Worm (Caenorhabditis elegans) whole organism, late embryonic: Measurements from ENCODE around the gene F40G9.8.

Experiments
- C08G9.2 ChIP-seq: sonication (generic microtip); optimal IDR thresholded peaks from 2 replicates; lab custom pipeline; 2016; ENCODE audit warnings: mild to moderate bottlenecking, missing genetic modification characterization, moderate library complexity, missing compliant biosample characterization
- C38D4.7 ChIP-seq: fragments of 200-800 bp; sonication (Bioruptor generic); optimal IDR thresholded peaks from 2 replicates; lab custom pipeline; 2018; ENCODE audit warnings: mild to moderate bottlenecking, missing genetic modification characterization, moderate library complexity, missing compliant biosample characterization
- F13H6.1 ChIP-seq: sonication (generic microtip); optimal IDR thresholded peaks from 2 replicates; lab custom pipeline; 2016; ENCODE audit warnings: missing genetic modification characterization, missing compliant biosample characterization
- T23F11.4 ChIP-seq: fragments of 200-800 bp; sonication (Bioruptor generic); optimal IDR thresholded peaks from 2 replicates; lab custom pipeline; 2018; ENCODE audit warnings: mild to moderate bottlenecking, missing genetic modification characterization, missing compliant biosample characterization
- ceh-18 ChIP-seq: sonication (generic microtip); optimal IDR thresholded peaks from 2 replicates; lab custom pipeline; 2016; ENCODE audit warnings: missing genetic modification characterization, missing compliant biosample characterization
- ceh-30 ChIP-seq: fragments of 150-350 bp; optimal IDR thresholded peaks from 2 replicates; lab custom pipeline; 2014; ENCODE audit warnings: missing biosample characterization, missing genetic modification characterization
- ceh-31 ChIP-seq: sonication (generic microtip); optimal IDR thresholded peaks from 2 replicates; lab custom pipeline; 2016; ENCODE audit warnings: missing genetic modification characterization, missing compliant biosample characterization
- dmd-4 ChIP-seq: sonication (generic microtip); optimal IDR thresholded peaks from 2 replicates; lab custom pipeline; 2016; ENCODE audit warnings: borderline replicate concordance, missing genetic modification characterization, missing compliant biosample characterization
- dve-1 ChIP-seq: sonication (generic microtip); optimal IDR thresholded peaks from 2 replicates; lab custom pipeline; 2017; ENCODE audit warnings: antibody characterized with exemption, mild to moderate bottlenecking, missing genetic modification characterization, missing compliant biosample characterization
- elt-4 ChIP-seq: sonication (generic microtip); optimal IDR thresholded peaks from 2 replicates; lab custom pipeline; 2016; ENCODE audit warnings: missing genetic modification characterization, missing compliant biosample characterization
- ets-4 ChIP-seq: sonication (generic microtip); optimal IDR thresholded peaks from 2 replicates; lab custom pipeline; 2016; ENCODE audit warnings: missing genetic modification characterization, missing compliant biosample characterization
- fkh-10 ChIP-seq: fragments of 150-350 bp; optimal IDR thresholded peaks from 2 replicates; lab custom pipeline; 2014; ENCODE audit warnings: missing biosample characterization, missing genetic modification reagents, missing genetic modification characterization
- fkh-6 ChIP-seq: sonication (generic microtip); optimal IDR thresholded peaks from 2 replicates; lab custom pipeline; 2016; ENCODE audit warnings: missing genetic modification characterization, missing compliant biosample characterization
- hlh-30 ChIP-seq: sonication (generic microtip); optimal IDR thresholded peaks from 2 replicates; lab custom pipeline; 2017; ENCODE audit warnings: antibody characterized with exemption, missing genetic modification characterization, missing compliant biosample characterization; ENCODE audit not compliant: insufficient read depth
- hlh-6 ChIP-seq: sonication (generic microtip); optimal IDR thresholded peaks from 2 replicates; lab custom pipeline; 2016; ENCODE audit warnings: missing genotype, missing genetic modification characterization, missing compliant biosample characterization
- lim-6 ChIP-seq: sonication (generic microtip); optimal IDR thresholded peaks from 2 replicates; lab custom pipeline; 2016; ENCODE audit warnings: missing genetic modification characterization, missing compliant biosample characterization
- madf-2 ChIP-seq: sonication (generic microtip); optimal IDR thresholded peaks from 2 replicates; lab custom pipeline; 2017; ENCODE audit warnings: missing genetic modification characterization, missing compliant biosample characterization
- nfya-1 ChIP-seq: sonication (generic microtip); optimal IDR thresholded peaks from 2 replicates; lab custom pipeline; 2017; ENCODE audit warnings: missing genetic modification characterization, mild to moderate bottlenecking, missing compliant biosample characterization, antibody characterized with exemption, moderate library complexity
- npax-4 ChIP-seq: sonication (generic microtip); optimal IDR thresholded peaks from 2 replicates; lab custom pipeline; 2016; ENCODE audit warnings: missing genetic modification characterization, missing compliant biosample characterization
- odd-2 ChIP-seq: sonication (generic microtip); optimal IDR thresholded peaks from 2 replicates; lab custom pipeline; 2017; ENCODE audit warnings: antibody characterized with exemption, mild to moderate bottlenecking, missing genetic modification characterization, missing compliant biosample characterization
- pat-9 ChIP-seq: fragments of 200-800 bp; sonication (Bioruptor generic); optimal IDR thresholded peaks from 2 replicates; lab custom pipeline; 2018; ENCODE audit warnings: mild to moderate bottlenecking, missing genetic modification characterization, moderate library complexity, missing compliant biosample characterization
- pax-1 ChIP-seq: fragments of 150-350 bp; optimal IDR thresholded peaks from 2 replicates; lab custom pipeline; 2014; ENCODE audit warnings: missing biosample characterization, missing genetic modification characterization
- ref-2 ChIP-seq: sonication (generic microtip); optimal IDR thresholded peaks from 2 replicates; lab custom pipeline; 2016; ENCODE audit warnings: missing genetic modification characterization, missing compliant biosample characterization
- rnt-1 ChIP-seq: sonication (generic microtip); optimal IDR thresholded peaks from 2 replicates; lab custom pipeline; 2016; ENCODE audit warnings: missing genetic modification characterization, missing compliant biosample characterization
- sdc-2 ChIP-seq: sonication (generic microtip); optimal IDR thresholded peaks from 2 replicates; lab custom pipeline; 2016; ENCODE audit warnings: missing genotype, missing genetic modification characterization, missing compliant biosample characterization
- syd-9 ChIP-seq: sonication (generic microtip); optimal IDR thresholded peaks from 2 replicates; lab custom pipeline; 2016; ENCODE audit warnings: mild to moderate bottlenecking, missing genetic modification characterization, moderate library complexity, missing compliant biosample characterization
- tbx-7 ChIP-seq: sonication (generic microtip); optimal IDR thresholded peaks from 2 replicates; lab custom pipeline; 2016; ENCODE audit warnings: missing genotype, missing genetic modification characterization, missing compliant biosample characterization
- unc-3 ChIP-seq, 2 experiments: fragments of 200-800 bp in 1 of 2; sonication (Bioruptor generic) in 1 of 2; sonication (generic microtip) in 1 of 2; conservative IDR thresholded peaks in 1 of 2; optimal IDR thresholded peaks in 1 of 2; 2 replicates each; pipeline versions ENCODE4 v1.3.6 to Lab custom; 2016 to 2022; ENCODE audit warnings: missing compliant biosample characterization in 2 of 2, missing genetic modification characterization in 2 of 2, missing genetic modification reagents in 1 of 2
- unc-86 ChIP-seq: sonication (generic microtip); optimal IDR thresholded peaks from 2 replicates; lab custom pipeline; 2016; ENCODE audit warnings: missing genetic modification characterization, missing compliant biosample characterization
- zip-5 ChIP-seq: sonication (generic microtip); optimal IDR thresholded peaks from 2 replicates; lab custom pipeline; 2016; ENCODE audit warnings: missing genetic modification characterization, missing compliant biosample characterization
- ztf-16 ChIP-seq: sonication (generic microtip); optimal IDR thresholded peaks from 2 replicates; lab custom pipeline; 2017; ENCODE audit warnings: missing genetic modification characterization, missing compliant biosample characterization

F40G9.8 gene

DNA sequence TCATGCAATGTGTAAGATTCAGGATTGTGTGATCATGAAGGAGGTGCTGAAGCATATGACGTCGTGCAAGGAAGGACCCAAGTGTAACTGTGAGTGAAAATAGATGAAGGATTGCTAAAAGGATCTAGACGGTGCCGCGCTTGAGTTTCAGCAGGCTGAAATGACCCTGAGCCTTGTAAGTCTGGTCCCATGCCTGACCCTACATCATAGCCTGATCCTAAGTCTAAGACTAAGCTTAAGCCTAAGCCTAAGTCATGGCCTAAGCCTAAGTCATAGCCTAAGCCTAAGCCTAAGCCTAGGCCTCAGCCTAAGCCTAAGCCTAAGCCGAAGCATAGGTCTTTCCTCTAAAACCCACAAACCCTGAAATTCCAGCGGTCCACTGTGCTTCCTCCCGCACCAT is 46.8 kb downstream of the F40G9.8 start:
- TF ChIP-seq pat-9 (tag; lab: Kevin White, UChicago) (no peak), dve-1 (no peak), ceh-30 (tag; lab: Kevin White, UChicago) (no peak), ets-4 (tag; lab: Kevin White, UChicago) (no peak), rnt-1 (tag; lab: Kevin White, UChicago) (no peak), nfya-1 (tag; lab: Kevin White, UChicago) (no peak), fkh-10 (GFP tag; lab: Kevin White, UChicago) (no peak)

DNA sequence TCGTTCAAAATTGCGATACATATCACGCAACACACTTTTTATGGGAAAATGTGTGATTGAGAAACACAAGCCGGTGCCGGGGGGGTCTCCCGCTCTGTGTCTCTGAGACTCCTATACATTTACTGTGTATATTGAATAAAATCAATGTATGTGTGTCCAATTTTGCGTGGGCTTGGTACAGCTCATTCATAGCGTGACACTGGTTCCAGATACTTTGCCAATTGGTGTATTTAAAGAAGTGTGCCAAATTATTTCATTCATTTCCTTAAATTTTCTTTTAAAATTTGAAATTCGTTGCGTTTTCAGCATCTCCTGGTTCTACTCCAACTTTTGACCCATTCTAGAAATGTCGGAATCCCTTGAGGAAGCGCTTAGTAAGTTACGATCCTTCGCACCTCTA is 47.5 kb downstream of the F40G9.8 start, which contains the start of gene C29F9.5:
Gene C29F9.5, plus strand, starts transcription at position 301 of the 400 bp plus-strand sequence.
- TF ChIP-seq F13H6.1 (tag; lab: Kevin White, UChicago) = no peak
- no peak for TF ChIP-seq hlh-6
- TF ChIP-seq unc-3 (GFP tag; conservative IDR thresholded peaks at IDR 0.05; lab: Robert Waterston, UW) = no peak
- TF ChIP-seq unc-3 (tag; optimal IDR thresholded peaks at IDR 0.05; lab: Kevin White, UChicago) = no peak
- no peak for TF ChIP-seq ceh-30 (tag; lab: Kevin White, UChicago)
- no peak for TF ChIP-seq unc-86 (tag; lab: Kevin White, UChicago)
- no peak for TF ChIP-seq hlh-30 (tag; lab: Kevin White, UChicago)
- TF ChIP-seq fkh-6 (tag; lab: Kevin White, UChicago) = no peak
- no peak for TF ChIP-seq npax-4 (tag; lab: Kevin White, UChicago)
- TF ChIP-seq ref-2 (tag; lab: Kevin White, UChicago) = no peak

DNA sequence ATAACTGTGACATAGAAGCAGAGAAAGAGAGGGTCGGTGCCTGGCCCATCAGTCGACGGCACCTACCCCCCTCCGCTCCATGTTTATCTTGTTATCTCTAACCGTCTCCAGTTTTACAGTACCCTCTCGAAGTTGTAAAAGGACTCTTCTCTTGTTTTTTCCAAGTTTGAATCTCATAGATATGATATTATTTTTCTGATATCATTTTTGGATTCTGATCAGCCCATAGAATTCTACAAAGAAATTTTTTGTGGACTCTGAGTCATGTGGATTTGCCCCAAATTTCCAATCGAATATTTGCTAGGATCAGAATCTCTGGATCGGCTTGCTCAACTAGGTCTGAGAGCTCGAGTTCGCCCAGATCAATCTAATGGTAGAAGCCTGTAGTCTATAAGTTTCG is 50.1 kb downstream of the F40G9.8 start, which contains the start of gene C29F9.6:
Gene C29F9.6, plus strand, starts transcription at position 301 of the 400 bp plus-strand sequence.
- no peak for TF ChIP-seq syd-9
- no peak for TF ChIP-seq tbx-7 (tag; lab: Kevin White, UChicago)
- TF ChIP-seq odd-2 (tag; lab: Kevin White, UChicago) = no peak
- TF ChIP-seq zip-5 = no peak
- no peak for TF ChIP-seq ceh-30 (tag; lab: Kevin White, UChicago)
- no peak for TF ChIP-seq C08G9.2 (tag; lab: Kevin White, UChicago)
- no peak for TF ChIP-seq ztf-16 (tag; lab: Kevin White, UChicago)
- TF ChIP-seq ceh-18 (tag; lab: Kevin White, UChicago) = no peak
- no peak for TF ChIP-seq dmd-4 (tag; lab: Kevin White, UChicago)
- no peak for TF ChIP-seq elt-4 (tag; lab: Kevin White, UChicago)
- no peak for TF ChIP-seq lim-6 (tag; lab: Kevin White, UChicago)
- no peak for TF ChIP-seq npax-4 (tag; lab: Kevin White, UChicago)
- TF ChIP-seq madf-2 (tag; lab: Kevin White, UChicago) = no peak
- TF ChIP-seq ceh-31 (tag; lab: Kevin White, UChicago) = no peak
- TF ChIP-seq C38D4.7 (GFP tag; lab: Kevin White, UChicago) = no peak
- TF ChIP-seq sdc-2 (tag; lab: Kevin White, UChicago) = no peak
- no peak for TF ChIP-seq pax-1 (tag; lab: Kevin White, UChicago)
- TF ChIP-seq T23F11.4 (GFP tag; lab: Kevin White, UChicago) = no peak
